Worm (Caenorhabditis elegans): ENCODE measurements around the gene immt-2.

Gene immt-2

DNA sequence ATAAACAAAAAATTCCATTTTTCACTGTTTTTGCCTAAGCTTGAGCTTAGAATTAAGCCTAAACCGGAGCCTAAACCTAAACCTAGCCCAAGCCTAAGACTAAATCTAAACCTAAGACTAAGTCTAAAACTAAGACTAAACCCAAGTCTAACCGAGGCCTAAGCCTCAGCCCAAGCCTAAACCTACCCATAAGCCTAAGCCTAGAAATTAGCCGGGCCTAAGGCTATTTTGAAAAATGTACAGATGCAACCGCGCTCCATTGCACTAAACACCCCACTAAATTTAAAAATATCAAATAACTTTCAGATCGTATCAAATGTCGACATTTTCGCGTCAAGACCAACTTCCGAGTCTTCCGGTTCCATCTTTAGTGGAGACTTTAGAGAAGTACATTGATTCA is 26.2 kb downstream of the immt-2 start, which contains the start of gene T20B3.1:
Gene T20B3.1, plus strand, starts transcription at position 301 of the 400 bp plus-strand sequence.
- no peak for TF ChIP-seq hlh-13 (GFP tag; optimal IDR thresholded peaks at IDR 0.05)
- TF ChIP-seq pat-9 (tag; optimal IDR thresholded peaks at IDR 0.05): no peak
- TF ChIP-seq ahr-1 (tag; optimal IDR thresholded peaks at IDR 0.05): no peak
- no peak for TF ChIP-seq nhr-232 (tag; optimal IDR thresholded peaks at IDR 0.05)
- no peak for TF ChIP-seq fkh-10 (GFP tag; optimal IDR thresholded peaks at IDR 0.05)
- TF ChIP-seq ceh-22 (tag; optimal IDR thresholded peaks at IDR 0.05): no peak
- TF ChIP-seq ceh-31 (tag; optimal IDR thresholded peaks at IDR 0.05): no peak
- TF ChIP-seq unc-42 (tag; optimal IDR thresholded peaks at IDR 0.05): no peak
- TF ChIP-seq fax-1 (tag; optimal IDR thresholded peaks at IDR 0.05): no peak
- TF ChIP-seq ceh-14 (tag; optimal IDR thresholded peaks at IDR 0.05): no peak
- no peak for TF ChIP-seq unc-55 (GFP tag; optimal IDR thresholded peaks at IDR 0.05)
- no peak for TF ChIP-seq ceh-24 (tag; optimal IDR thresholded peaks at IDR 0.05)
- no peak for TF ChIP-seq eyg-1 (tag; optimal IDR thresholded peaks at IDR 0.05)
- TF ChIP-seq pax-1 (tag; optimal IDR thresholded peaks at IDR 0.05): no peak
- TF ChIP-seq dve-1 (tag; optimal IDR thresholded peaks at IDR 0.05): no peak
- no peak for TF ChIP-seq elt-2 (tag; optimal IDR thresholded peaks at IDR 0.05)
- no peak for TF ChIP-seq ceh-45 (GFP tag; IDR thresholded peaks at IDR 0.05)

DNA sequence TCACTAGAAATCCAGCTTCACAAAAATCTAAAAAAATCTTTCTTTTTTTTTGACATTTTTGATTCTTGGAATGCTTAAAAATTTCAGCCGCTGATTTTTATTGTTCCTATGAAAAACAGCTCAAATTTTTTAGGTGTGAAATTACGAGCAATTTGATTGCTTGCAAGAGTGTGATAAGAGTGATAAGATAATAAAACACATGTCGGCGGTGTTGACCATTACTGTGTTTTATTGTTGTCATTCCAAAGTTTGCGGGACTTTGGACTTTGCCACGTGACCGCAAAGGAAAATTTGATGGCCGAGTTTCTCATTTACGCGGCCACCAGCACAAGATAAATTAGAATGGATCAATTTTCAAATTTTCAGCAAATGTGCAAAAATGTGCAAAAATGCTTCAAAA is 27.6 kb downstream of the immt-2 start:
- TF ChIP-seq pha-4 (tag; optimal IDR thresholded peaks at IDR 0.05): no peak
- no peak for TF ChIP-seq dmd-4 (tag; optimal IDR thresholded peaks at IDR 0.05; ENCODE audit: borderline replicate concordance)
- TF ChIP-seq elt-4 (tag; optimal IDR thresholded peaks at IDR 0.05): no peak
- TF ChIP-seq hlh-30 (tag; optimal IDR thresholded peaks at IDR 0.05; ENCODE audit: insufficient read depth): peak; percentile 6
- TF ChIP-seq F13H6.1 (tag; optimal IDR thresholded peaks at IDR 0.05): no peak
- peak; percentile 88 for TF ChIP-seq elt-2 (tag; optimal IDR thresholded peaks at IDR 0.05)

DNA sequence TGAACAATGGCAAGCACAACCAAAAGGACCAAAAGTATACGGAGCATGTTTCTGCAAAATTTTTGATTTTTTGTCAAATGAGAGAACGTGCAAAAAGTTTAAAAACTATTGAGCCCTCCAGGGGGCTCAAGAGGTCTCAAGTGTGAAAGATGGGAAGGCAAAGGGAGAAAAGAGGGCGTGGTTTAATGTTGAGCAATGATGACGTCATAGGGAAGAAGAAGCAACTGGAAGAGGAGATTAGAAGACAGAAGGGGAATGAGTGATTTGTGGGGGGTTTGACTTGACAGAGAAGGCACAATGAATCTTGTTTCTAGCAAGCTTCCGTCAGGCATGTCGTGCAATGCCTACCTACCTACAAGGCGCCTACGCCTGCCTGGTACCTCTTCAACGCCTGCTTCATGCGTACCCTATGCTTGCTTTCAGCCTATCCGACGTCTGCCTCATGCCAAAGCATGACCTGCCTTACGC is 32.2 kb downstream of the immt-2 start, which contains the start of gene T20B3.14:
Gene T20B3.14, minus strand, starts transcription at position 51 of the 468 bp plus-strand sequence.
- no peak for TF ChIP-seq pqm-1 (tag; optimal IDR thresholded peaks at IDR 0.05)
- no peak for TF ChIP-seq ceh-2 (tag; optimal IDR thresholded peaks at IDR 0.05)
- no peak for TF ChIP-seq hlh-8 (tag; optimal IDR thresholded peaks at IDR 0.05)
- no peak for TF ChIP-seq unc-55 (GFP tag; optimal IDR thresholded peaks at IDR 0.05)
- TF ChIP-seq ets-4 (tag; optimal IDR thresholded peaks at IDR 0.05): no peak
- TF ChIP-seq lim-6 (tag; optimal IDR thresholded peaks at IDR 0.05): no peak
- TF ChIP-seq ceh-24 (tag; optimal IDR thresholded peaks at IDR 0.05): no peak
- no peak for TF ChIP-seq tbx-2 (tag; optimal IDR thresholded peaks at IDR 0.05)
- TF ChIP-seq pros-1 (tag; optimal IDR thresholded peaks at IDR 0.05): no peak
- no peak for TF ChIP-seq hlh-15 (tag; optimal IDR thresholded peaks at IDR 0.05)
- no peak for TF ChIP-seq nhr-232 (tag; optimal IDR thresholded peaks at IDR 0.05)
- no peak for TF ChIP-seq ttx-3 (tag; optimal IDR thresholded peaks at IDR 0.05)
- no peak for TF ChIP-seq fkh-6 (tag; optimal IDR thresholded peaks at IDR 0.05)
- TF ChIP-seq zip-5 (tag; optimal IDR thresholded peaks at IDR 0.05): no peak
- no peak for TF ChIP-seq C08G9.2 (tag; optimal IDR thresholded peaks at IDR 0.05)
- no peak for TF ChIP-seq sdc-2 (tag; optimal IDR thresholded peaks at IDR 0.05)

DNA sequence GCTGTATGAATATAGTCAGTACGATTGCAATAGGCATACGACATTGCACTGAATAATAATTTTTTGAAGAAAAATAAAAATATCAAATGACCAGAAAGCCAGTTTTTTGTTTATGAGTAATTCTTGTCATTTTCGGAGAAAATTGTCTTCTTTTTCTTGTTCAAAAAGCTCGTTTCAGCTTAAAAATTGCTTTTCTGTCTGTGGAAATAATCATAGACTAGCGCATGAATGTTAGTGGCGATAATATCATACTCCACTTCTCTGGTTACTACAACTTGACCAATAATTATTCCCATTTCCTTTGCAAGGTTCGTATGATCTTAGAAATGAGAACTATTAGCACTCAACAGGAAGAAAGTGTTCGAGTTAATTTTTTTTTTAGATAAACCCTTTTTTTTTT is 38.4 kb downstream of the immt-2 start, which contains the start of gene srh-216:
Gene srh-216, minus strand, starts transcription at position 101 of the 400 bp plus-strand sequence.
- TF ChIP-seq elt-4 (tag; optimal IDR thresholded peaks at IDR 0.05) (no peak), dve-1 (tag; optimal IDR thresholded peaks at IDR 0.05) (no peak), ceh-6 (GFP tag; optimal IDR thresholded peaks at IDR 0.05) (no peak), gmeb-2 (tag; optimal IDR thresholded peaks at IDR 0.05) (no peak), ceh-19 (GFP tag; optimal IDR thresholded peaks at IDR 0.05) (no peak), C38D4.7 (GFP tag; optimal IDR thresholded peaks at IDR 0.05) (no peak), zip-5 (tag; optimal IDR thresholded peaks at IDR 0.05) (no peak), ceh-9 (tag; optimal IDR thresholded peaks at IDR 0.05) (no peak), ets-4 (tag; optimal IDR thresholded peaks at IDR 0.05) (no peak), unc-42 (tag; optimal IDR thresholded peaks at IDR 0.05) (no peak), pax-1 (tag; optimal IDR thresholded peaks at IDR 0.05) (no peak)

Measured in whole organism, late embryonic.